Fruit fly (Drosophila melanogaster) whole organism, embryonic: ENCODE measurements around the gene Ir87a.

ENCODE experiments used
- Atf6 ChIP-seq: fragments of 200-800 bp; sonication (Bioruptor generic); IDR thresholded peaks from 2 replicates; pipeline ENCODE4 v1.3.6; 2022; ENCODE audit warnings: missing biosample characterization, missing genetic modification characterization
- CG10209 ChIP-seq: fragments of 200-800 bp; sonication (Bioruptor generic); optimal IDR thresholded peaks from 3 replicates; lab custom pipeline; 2017; ENCODE audit warnings: missing biosample characterization, mild to moderate bottlenecking, missing genetic modification characterization, missing genetic modification reagents
- CG10321 ChIP-seq: fragments of 200-800 bp; sonication (Bioruptor generic); IDR thresholded peaks from 2 replicates; pipeline ENCODE4 v1.3.6; 2022; ENCODE audit warnings: missing biosample characterization, missing genetic modification characterization
- CG10431 ChIP-seq: fragments of 200-800 bp; sonication (Bioruptor generic); optimal IDR thresholded peaks from 3 replicates; lab custom pipeline; 2018; ENCODE audit warnings: missing biosample characterization, mild to moderate bottlenecking, missing genetic modification characterization
- CG11085 ChIP-seq: fragments of 200-800 bp; sonication (Bioruptor generic); IDR thresholded peaks from 2 replicates; pipeline ENCODE4 v1.3.6; 2022; ENCODE audit warnings: missing biosample characterization, missing genetic modification characterization
- CG11695 ChIP-seq: fragments of 200-800 bp; sonication (Bioruptor generic); IDR thresholded peaks from 3 replicates; pipeline ENCODE4 v1.3.6; 2022; ENCODE audit warnings: missing biosample characterization, missing genetic modification characterization
- CG14710 ChIP-seq: fragments of 200-800 bp; sonication (Bioruptor generic); optimal IDR thresholded peaks from 3 replicates; lab custom pipeline; 2019; ENCODE audit warnings: missing biosample characterization, mild to moderate bottlenecking, missing genetic modification characterization, moderate library complexity
- CG14860 ChIP-seq: fragments of 200-800 bp; sonication (Bioruptor generic); IDR thresholded peaks from 3 replicates; pipeline ENCODE4 v1.3.6; 2022; ENCODE audit warnings: missing biosample characterization, missing genetic modification characterization; ENCODE audit not compliant: partially characterized antibody
- CG16815 ChIP-seq: fragments of 200-800 bp; sonication (Bioruptor generic); optimal IDR thresholded peaks from 3 replicates; lab custom pipeline; 2017; ENCODE audit warnings: missing biosample characterization, mild to moderate bottlenecking, missing genetic modification characterization
- CG2120 ChIP-seq: fragments of 200-800 bp; sonication (Bioruptor generic); optimal IDR thresholded peaks from 3 replicates; lab custom pipeline; 2016; ENCODE audit warnings: missing biosample characterization, missing genetic modification characterization
- CG2199 ChIP-seq: fragments of 200-800 bp; sonication (Bioruptor generic); IDR thresholded peaks from 3 replicates; pipeline ENCODE4 v1.3.6; 2022; ENCODE audit warnings: missing biosample characterization, missing genetic modification characterization
- CG2202 ChIP-seq: fragments of 200-800 bp; sonication (Bioruptor generic); optimal IDR thresholded peaks from 2 replicates; lab custom pipeline; 2018; ENCODE audit warnings: missing biosample characterization, mild to moderate bottlenecking, missing genetic modification characterization
- CG2875 ChIP-seq: fragments of 200-800 bp; sonication (Bioruptor generic); optimal IDR thresholded peaks from 2 replicates; lab custom pipeline; 2017; ENCODE audit warnings: missing biosample characterization, mild to moderate bottlenecking, missing genetic modification characterization, missing genetic modification reagents
- CG30431 ChIP-seq: fragments of 200-800 bp; sonication (Bioruptor generic); optimal IDR thresholded peaks from 2 replicates; lab custom pipeline; 2017; ENCODE audit warnings: missing biosample characterization, missing genetic modification characterization
- CG3281 ChIP-seq: fragments of 200-800 bp; sonication (Bioruptor generic); optimal IDR thresholded peaks from 3 replicates; lab custom pipeline; 2017; ENCODE audit warnings: missing biosample characterization, mild to moderate bottlenecking, missing genetic modification characterization
- CG34224 ChIP-seq: fragments of 200-800 bp; sonication (Bioruptor generic); IDR thresholded peaks from 3 replicates; pipeline ENCODE4 v1.3.6; 2022; ENCODE audit warnings: missing biosample characterization, missing genetic modification characterization; ENCODE audit not compliant: partially characterized antibody
- CG6765 ChIP-seq: fragments of 200-800 bp; sonication (Bioruptor generic); optimal IDR thresholded peaks from 3 replicates; lab custom pipeline; 2017; ENCODE audit warnings: missing biosample characterization, mild to moderate bottlenecking, missing genetic modification characterization
- CG7987 ChIP-seq: fragments of 200-800 bp; sonication (Bioruptor generic); optimal IDR thresholded peaks from 2 replicates; lab custom pipeline; 2018; ENCODE audit warnings: missing biosample characterization, mild to moderate bottlenecking, missing genetic modification characterization, moderate library complexity
- CG8765 ChIP-seq: fragments of 200-800 bp; sonication (Bioruptor generic); IDR thresholded peaks from 2 replicates; pipeline ENCODE4 v1.3.6; 2022; ENCODE audit warnings: missing biosample characterization, missing genetic modification characterization
- CG9797 ChIP-seq: fragments of 200-800 bp; sonication (Bioruptor generic); optimal IDR thresholded peaks from 3 replicates; lab custom pipeline; 2018; ENCODE audit warnings: missing biosample characterization, mild to moderate bottlenecking, missing genetic modification characterization
- Doc2 ChIP-seq: fragments of 200-800 bp; sonication (Bioruptor generic); IDR thresholded peaks from 2 replicates; pipeline ENCODE4 v1.3.6; 2022; ENCODE audit warnings: missing biosample characterization, missing genetic modification characterization
- Doc3 ChIP-seq: fragments of 200-800 bp; sonication (Bioruptor generic); IDR thresholded peaks from 3 replicates; pipeline ENCODE4 v1.3.6; 2022; ENCODE audit warnings: missing biosample characterization, missing genetic modification characterization; ENCODE audit not compliant: partially characterized antibody
- Dref ChIP-seq: fragments of 200-800 bp; sonication (Bioruptor generic); IDR thresholded peaks from 2 replicates; pipeline ENCODE4 v1.3.6; 2022; ENCODE audit warnings: missing biosample characterization, missing genetic modification characterization
- Fer2 ChIP-seq: fragments of 200-800 bp; sonication (Bioruptor generic); optimal IDR thresholded peaks from 2 replicates; lab custom pipeline; 2018; ENCODE audit warnings: missing biosample characterization, mild to moderate bottlenecking, missing genetic modification characterization, moderate library complexity
- Hmr ChIP-seq: fragments of 200-800 bp; sonication (Bioruptor generic); optimal IDR thresholded peaks from 3 replicates; lab custom pipeline; 2017; ENCODE audit warnings: mild to moderate bottlenecking, missing biosample characterization, missing genetic modification reagents, missing genetic modification characterization
- Hr3 ChIP-seq: fragments of 200-800 bp; sonication (Bioruptor generic); optimal IDR thresholded peaks from 3 replicates; lab custom pipeline; 2016; ENCODE audit warnings: missing biosample characterization, missing genetic modification characterization
- Hr51 ChIP-seq, 2 experiments: fragments of 200-800 bp; sonication (Bioruptor generic); optimal IDR thresholded peaks; 2 replicates in 1 of 2; 3 replicates in 1 of 2; lab custom pipeline; 2016 to 2018; ENCODE audit warnings: missing biosample characterization in 2 of 2, missing genetic modification characterization in 2 of 2, mild to moderate bottlenecking in 1 of 2, moderate library complexity in 1 of 2
- Hsf ChIP-seq: fragments of 200-800 bp; sonication (Bioruptor generic); optimal IDR thresholded peaks from 3 replicates; lab custom pipeline; 2016; ENCODE audit warnings: missing biosample characterization, missing genetic modification characterization
- Jarid2 ChIP-seq: fragments of 200-800 bp; sonication (Bioruptor generic); optimal IDR thresholded peaks from 3 replicates; lab custom pipeline; 2017; ENCODE audit warnings: mild to moderate bottlenecking, missing biosample characterization, missing genetic modification reagents, missing genetic modification characterization
- Mes4 ChIP-seq: fragments of 200-800 bp; sonication (Bioruptor generic); optimal IDR thresholded peaks from 2 replicates; lab custom pipeline; 2016; ENCODE audit warnings: missing biosample characterization, missing genetic modification characterization
- Pdp1 ChIP-seq, 2 experiments: fragments of 200-800 bp; sonication (Bioruptor generic); optimal IDR thresholded peaks; 3 replicates each; lab custom pipeline; 2016; ENCODE audit warnings: missing biosample characterization in 2 of 2, missing genetic modification characterization in 2 of 2, mild to moderate bottlenecking in 1 of 2, moderate library complexity in 1 of 2
- Sry-β ChIP-seq: fragments of 200-800 bp; sonication (Bioruptor generic); optimal IDR thresholded peaks from 2 replicates; lab custom pipeline; 2018; ENCODE audit warnings: missing biosample characterization, mild to moderate bottlenecking, missing genetic modification characterization, moderate library complexity
- ac ChIP-seq: fragments of 200-800 bp; sonication (Bioruptor generic); optimal IDR thresholded peaks from 3 replicates; lab custom pipeline; 2017; ENCODE audit warnings: missing biosample characterization, mild to moderate bottlenecking, missing genetic modification characterization
- br ChIP-seq: fragments of >200 bp; optimal IDR thresholded peaks from 2 replicates; lab custom pipeline; 2017
- croc ChIP-seq: fragments of 200-800 bp; sonication (Bioruptor generic); conservative IDR thresholded peaks from 3 replicates; pipeline ENCODE4 v1.3.6; 2022; ENCODE audit warnings: missing biosample characterization, missing genetic modification characterization
- disco-r ChIP-seq: fragments of 200-800 bp; sonication (Bioruptor generic); optimal IDR thresholded peaks from 2 replicates; lab custom pipeline; 2016; ENCODE audit warnings: missing biosample characterization, missing genetic modification characterization
- dmrt99B ChIP-seq: fragments of 200-800 bp; sonication (Bioruptor generic); optimal IDR thresholded peaks from 2 replicates; lab custom pipeline; 2018; ENCODE audit warnings: missing biosample characterization, mild to moderate bottlenecking, missing genetic modification characterization, moderate library complexity
- ftz-f1 ChIP-seq: fragments of 200-800 bp; sonication (Bioruptor generic); optimal IDR thresholded peaks from 2 replicates; lab custom pipeline; 2016; ENCODE audit warnings: missing biosample characterization, missing genetic modification characterization
- grau ChIP-seq: fragments of 200-800 bp; optimal IDR thresholded peaks from 3 replicates; lab custom pipeline; 2019; ENCODE audit warnings: missing biosample characterization, mild to moderate bottlenecking, missing genetic modification characterization, moderate library complexity
- h ChIP-seq: fragments of >200 bp; optimal IDR thresholded peaks from 2 replicates; lab custom pipeline; 2017
- klu ChIP-seq: fragments of 200-800 bp; sonication (Bioruptor generic); IDR thresholded peaks from 2 replicates; pipeline ENCODE4 v1.3.6; 2022; ENCODE audit warnings: missing biosample characterization, missing genetic modification characterization
- knrl ChIP-seq: fragments of 200-800 bp; sonication (Bioruptor generic); IDR thresholded peaks from 3 replicates; pipeline ENCODE4 v1.3.6; 2022; ENCODE audit warnings: missing biosample characterization, missing genetic modification characterization; ENCODE audit not compliant: partially characterized antibody
- lov ChIP-seq, 2 experiments: fragments of 200-800 bp in 1 of 2; fragments of >200 bp in 1 of 2; sonication (Bioruptor generic) in 1 of 2; IDR thresholded peaks in 1 of 2; optimal IDR thresholded peaks in 1 of 2; 2 replicates in 1 of 2; 3 replicates in 1 of 2; pipeline versions ENCODE4 v1.3.6 to Lab custom; 2017 to 2022; ENCODE audit warnings: missing biosample characterization in 1 of 2, missing genetic modification characterization in 1 of 2
- prd ChIP-seq, 3 experiments: fragments of >200 bp in 2 of 3; fragments of 200-800 bp in 1 of 3; sonication (Bioruptor generic) in 1 of 3; optimal IDR thresholded peaks in 2 of 3; IDR thresholded peaks in 1 of 3; 2 replicates in 2 of 3; 3 replicates in 1 of 3; pipeline versions ENCODE4 v1.3.6 to Lab custom; 2017 to 2022; ENCODE audit warnings: missing biosample characterization in 1 of 3, missing genetic modification characterization in 1 of 3
- stwl ChIP-seq: fragments of 200-800 bp; sonication (Bioruptor generic); optimal IDR thresholded peaks from 3 replicates; lab custom pipeline; 2018; ENCODE audit warnings: missing biosample characterization, mild to moderate bottlenecking, missing genetic modification characterization, moderate library complexity
- twi ChIP-seq: fragments of 200-800 bp; optimal IDR thresholded peaks from 2 replicates; lab custom pipeline; 2019; ENCODE audit warnings: missing biosample characterization, mild to moderate bottlenecking, missing genetic modification characterization, moderate library complexity
- zfh1 ChIP-seq: fragments of 200-800 bp; sonication (Bioruptor generic); IDR thresholded peaks from 3 replicates; pipeline ENCODE4 v1.3.6; 2022; ENCODE audit warnings: missing biosample characterization, missing genetic modification characterization

Ir87a gene

DNA sequence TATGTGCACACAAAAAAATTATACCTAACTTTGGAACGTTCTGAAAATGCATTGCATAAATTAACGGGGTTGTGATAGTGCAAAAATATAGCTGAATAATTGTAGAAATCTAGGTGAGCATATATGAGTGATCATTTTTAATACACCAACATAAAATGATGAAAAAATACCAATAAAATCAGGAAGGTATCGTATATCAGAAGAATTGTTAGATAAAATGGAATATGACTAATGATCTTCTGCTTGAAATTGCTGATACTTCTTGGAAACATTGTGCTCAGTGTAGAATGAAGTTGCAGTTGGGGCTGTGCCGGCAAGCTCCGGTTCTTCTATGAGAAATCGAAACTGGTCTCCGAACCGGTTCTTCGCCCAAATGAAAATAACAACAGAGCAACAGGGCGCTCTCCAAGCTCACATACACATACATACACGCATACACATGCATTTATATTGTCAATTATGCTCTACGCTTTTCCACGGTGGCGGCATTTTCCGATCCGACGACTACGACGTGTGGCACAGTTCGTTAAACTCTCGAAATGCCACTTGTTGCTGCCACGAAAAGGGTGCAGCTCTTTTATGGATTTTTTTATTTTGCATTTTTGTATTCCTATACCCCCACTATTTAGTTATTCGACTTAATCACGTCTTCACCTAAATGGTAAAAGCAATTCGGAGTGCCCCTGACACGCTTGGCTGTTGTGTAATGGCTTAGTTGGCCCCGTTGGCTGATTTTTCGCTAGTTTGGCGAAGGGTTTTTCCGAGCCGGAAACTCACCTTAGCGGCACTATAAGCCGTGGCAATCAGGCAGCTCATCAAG, 19.0 kb upstream of the Ir87a start (continued):
- TF ChIP-seq Hr51 (GFP tag; optimal IDR thresholded peaks at IDR 0.05; lab: Kevin White, UChicago): peak; percentile 86 to 93
- TF ChIP-seq Doc2: no peak
- TF ChIP-seq zfh1: peak; percentile 82
- TF ChIP-seq Sry-β (GFP tag; lab: Kevin White, UChicago): peak; percentile 49
- no peak for TF ChIP-seq CG11085 (GFP tag; lab: Robert Waterston, UW)
- no peak for TF ChIP-seq prd (optimal IDR thresholded peaks at IDR 0.05; lab: Kevin White, UChicago)
- peak; percentile 89 for TF ChIP-seq prd (GFP tag; IDR thresholded peaks at IDR 0.05; lab: Robert Waterston, UW)
- TF ChIP-seq CG10431 (GFP tag; lab: Kevin White, UChicago): peak; percentile 76
- TF ChIP-seq CG11695 (GFP tag; lab: Robert Waterston, UW): peak; percentile 91
- TF ChIP-seq grau (tag; lab: Kevin White, UChicago): peak; percentile 93
- TF ChIP-seq CG10209: peak; percentile 94
- TF ChIP-seq Dref: no peak
- peak; percentile 81 for TF ChIP-seq klu
- TF ChIP-seq CG2199 (GFP tag; lab: Robert Waterston, UW): peak; percentile 85
- TF ChIP-seq CG2120 (GFP tag; lab: Kevin White, UChicago): peak; percentile 92
- peak; percentile 6 for TF ChIP-seq stwl (tag; lab: Kevin White, UChicago)
- no peak for TF ChIP-seq CG9797 (GFP tag; lab: Kevin White, UChicago)
- peak; percentile 81 for TF ChIP-seq croc (GFP tag; lab: Robert Waterston, UW)
- TF ChIP-seq Doc3 (GFP tag; lab: Robert Waterston, UW): no peak
- TF ChIP-seq Hr3: peak; percentile 88
- peak; percentile 83 for TF ChIP-seq Mes4 (GFP tag; lab: Kevin White, UChicago)
- TF ChIP-seq dmrt99B (tag; lab: Kevin White, UChicago): peak; percentile 96
- no peak for TF ChIP-seq h (lab: Kevin White, UChicago)
- TF ChIP-seq CG10321 (GFP tag; lab: Robert Waterston, UW): peak; percentile 56; the same call in 1 of the 2 replicates
- TF ChIP-seq CG2202 (tag; lab: Kevin White, UChicago): peak; percentile 89
- TF ChIP-seq CG7987 (GFP tag; lab: Kevin White, UChicago): peak; percentile 63
- peak; percentile 92 for TF ChIP-seq CG14710 (tag; lab: Kevin White, UChicago)
- peak; percentile 80 for TF ChIP-seq twi (tag; lab: Kevin White, UChicago)
- peak; percentile 79 for TF ChIP-seq CG6765 (GFP tag; lab: Kevin White, UChicago)
- TF ChIP-seq Pdp1 (GFP tag; optimal IDR thresholded peaks at IDR 0.05; lab: Kevin White, UChicago): peak; percentile 84 to 88
- no peak; the same call in 1 of the 2 replicates for TF ChIP-seq CG8765 (GFP tag; lab: Robert Waterston, UW)
- TF ChIP-seq lov (optimal IDR thresholded peaks at IDR 0.05; lab: Kevin White, UChicago): no peak
- no peak; the same call in 2 of the 3 replicates for TF ChIP-seq lov (GFP tag; IDR thresholded peaks at IDR 0.05; lab: Robert Waterston, UW)
- TF ChIP-seq Fer2 (tag; lab: Kevin White, UChicago): peak; percentile 27
- peak; percentile 84 for TF ChIP-seq CG3281
- peak; percentile 87 for TF ChIP-seq Hmr (GFP tag; lab: Kevin White, UChicago)
- TF ChIP-seq Atf6 (GFP tag; lab: Robert Waterston, UW): peak; percentile 88
- TF ChIP-seq Hsf (GFP tag; lab: Kevin White, UChicago): peak; percentile 93
- no peak for TF ChIP-seq knrl (GFP tag; lab: Robert Waterston, UW)
- no peak; the same call in 2 of the 3 replicates for TF ChIP-seq CG34224 (GFP tag; lab: Robert Waterston, UW)
- no peak for TF ChIP-seq ftz-f1 (GFP tag; lab: Kevin White, UChicago)
- TF ChIP-seq CG16815 (GFP tag; lab: Kevin White, UChicago): peak; percentile 87
- peak; percentile 82 for TF ChIP-seq disco-r (GFP tag; lab: Kevin White, UChicago)
- peak; percentile 6 for TF ChIP-seq ac (GFP tag; lab: Kevin White, UChicago)
- peak; percentile 86 for TF ChIP-seq CG2875 (GFP tag; lab: Kevin White, UChicago)
- no peak for TF ChIP-seq br (lab: Kevin White, UChicago)
- TF ChIP-seq Jarid2 (GFP tag; lab: Kevin White, UChicago): peak; percentile 43
- peak; percentile 84 for TF ChIP-seq CG30431 (GFP tag; lab: Kevin White, UChicago)
- no peak for TF ChIP-seq CG14860
